Worm (Caenorhabditis elegans) whole organism, L1 larva: Measurements from ENCODE around the gene acs-1.

Source experiments
- F16B12.6 ChIP-seq: fragments of 150-350 bp; optimal IDR thresholded peaks from 2 replicates; lab custom pipeline; 2014; ENCODE audit warnings: missing biosample characterization, missing genetic modification characterization
- aly-2 ChIP-seq: fragments of 150-350 bp; optimal IDR thresholded peaks from 2 replicates; lab custom pipeline; 2014; ENCODE audit warnings: missing biosample characterization, missing genetic modification characterization
- dpl-1 ChIP-seq, 3 experiments: fragments of 150-350 bp in 2 of 3; sonication (generic microtip) in 1 of 3; optimal IDR thresholded peaks; 2 replicates each; lab custom pipeline; 2014 to 2017; ENCODE audit warnings: missing biosample characterization in 3 of 3, missing genetic modification characterization in 3 of 3, missing genetic modification reagents in 3 of 3
- egl-27 ChIP-seq, 2 experiments: fragments of 150-350 bp in 1 of 2; sonication (generic microtip); optimal IDR thresholded peaks; 3 replicates each; lab custom pipeline; 2017 to 2018; ENCODE audit warnings: missing biosample characterization in 2 of 2, missing genetic modification characterization in 2 of 2, missing genetic modification reagents in 2 of 2
- elt-3 ChIP-seq, 6 experiments: fragments of 150-350 bp in 1 of 6; sonication (generic microtip); optimal IDR thresholded peaks; 2 replicates each; lab custom pipeline; 2017 to 2018; ENCODE audit warnings: missing biosample characterization in 6 of 6, missing genetic modification characterization in 6 of 6, inconsistent platforms in 1 of 6
- lsy-2 ChIP-seq, 2 experiments: fragments of 150-350 bp; optimal IDR thresholded peaks; 2 replicates each; lab custom pipeline; 2014; ENCODE audit warnings: missing biosample characterization in 2 of 2, missing genetic modification characterization in 2 of 2
- mep-1 ChIP-seq: fragments of 150-350 bp; optimal IDR thresholded peaks from 2 replicates; lab custom pipeline; 2014; ENCODE audit warnings: missing biosample characterization, missing genetic modification characterization
- nhr-11 ChIP-seq: fragments of 150-350 bp; optimal IDR thresholded peaks from 2 replicates; lab custom pipeline; 2014; ENCODE audit warnings: missing biosample characterization, missing genetic modification characterization
- nhr-28 ChIP-seq: fragments of 150-350 bp; optimal IDR thresholded peaks from 2 replicates; lab custom pipeline; 2014; ENCODE audit warnings: missing biosample characterization, missing genetic modification characterization
- nhr-76 ChIP-seq: sonication (generic microtip); optimal IDR thresholded peaks from 2 replicates; lab custom pipeline; 2017; ENCODE audit warnings: missing biosample characterization, missing genetic modification characterization
- nhr-84 ChIP-seq: sonication (generic microtip); optimal IDR thresholded peaks from 2 replicates; lab custom pipeline; 2017; ENCODE audit warnings: missing biosample characterization, missing genetic modification characterization
- skn-1 ChIP-seq: fragments of 150-350 bp; optimal IDR thresholded peaks from 2 replicates; lab custom pipeline; 2014; ENCODE audit warnings: missing biosample characterization, missing genetic modification characterization
- swsn-7 ChIP-seq: sonication (generic microtip); optimal IDR thresholded peaks from 2 replicates; lab custom pipeline; 2016; ENCODE audit warnings: missing genetic modification characterization, missing compliant biosample characterization
- zag-1 ChIP-seq: fragments of 150-350 bp; optimal IDR thresholded peaks from 2 replicates; lab custom pipeline; 2014; ENCODE audit warnings: missing biosample characterization, missing genetic modification characterization

- TF ChIP-seq zag-1 = no peak
- TF ChIP-seq nhr-76 = no peak
- no peak for TF ChIP-seq aly-2 (tag; lab: Kevin White, UChicago)
- TF ChIP-seq skn-1 (tag; lab: Kevin White, UChicago) = no peak
- no peak for TF ChIP-seq nhr-11 (tag; lab: Kevin White, UChicago)
- no peak for TF ChIP-seq dpl-1 (GFP tag; optimal IDR thresholded peaks at IDR 0.05; lab: Kevin White, UChicago)
- no peak for TF ChIP-seq nhr-28 (tag; lab: Kevin White, UChicago)
- TF ChIP-seq lsy-2 (tag; optimal IDR thresholded peaks at IDR 0.05; lab: Kevin White, UChicago) = no peak
- TF ChIP-seq swsn-7 = no peak
- no peak for TF ChIP-seq F16B12.6 (tag; lab: Kevin White, UChicago)
- no peak for TF ChIP-seq mep-1 (tag; lab: Kevin White, UChicago)
- TF ChIP-seq nhr-84 = no peak
- no peak for TF ChIP-seq egl-27 (tag; optimal IDR thresholded peaks at IDR 0.05; lab: Kevin White, UChicago)
- no peak for TF ChIP-seq elt-3 (tag; optimal IDR thresholded peaks at IDR 0.05; lab: Kevin White, UChicago)
Observed at ce11 chrV:6575406-6576130, 50.8 kb downstream of the acs-1 start, which contains the start of gene fut-2.
